Worm (Caenorhabditis elegans) whole organism, L3 larva: Measurements from ENCODE around the gene str-240.

Source experiments
- ZK546.5 ChIP-seq: sonication (generic microtip); optimal IDR thresholded peaks from 2 replicates; lab custom pipeline; 2017; ENCODE audit warnings: missing biosample characterization, missing genetic modification characterization
- ama-1 ChIP-seq: fragments of 150-350 bp; optimal IDR thresholded peaks from 2 replicates; lab custom pipeline; 2018
- fkh-10 ChIP-seq: sonication (generic microtip); optimal IDR thresholded peaks from 2 replicates; lab custom pipeline; 2017; ENCODE audit warnings: missing biosample characterization, missing genetic modification reagents, missing genetic modification characterization
- fos-1 ChIP-seq: fragments of 150-350 bp; optimal IDR thresholded peaks from 2 replicates; lab custom pipeline; 2014; ENCODE audit warnings: missing biosample characterization, missing genetic modification characterization
- mdl-1 ChIP-seq: fragments of 150-350 bp; optimal IDR thresholded peaks from 2 replicates; lab custom pipeline; 2014; ENCODE audit warnings: missing biosample characterization, missing genetic modification characterization
- nfya-1 ChIP-seq: sonication (generic microtip); optimal IDR thresholded peaks from 2 replicates; lab custom pipeline; 2017; ENCODE audit warnings: missing genetic modification characterization, mild to moderate bottlenecking, missing compliant biosample characterization, antibody characterized with exemption, moderate library complexity; ENCODE audit not compliant: insufficient read depth
- nhr-11 ChIP-seq: fragments of 150-350 bp; optimal IDR thresholded peaks from 2 replicates; lab custom pipeline; 2014; ENCODE audit warnings: missing biosample characterization, missing genetic modification characterization
- nhr-12 ChIP-seq: fragments of 150-350 bp; optimal IDR thresholded peaks from 2 replicates; lab custom pipeline; 2014; ENCODE audit warnings: missing biosample characterization, missing genetic modification characterization
- nhr-28 ChIP-seq: fragments of 150-350 bp; optimal IDR thresholded peaks from 2 replicates; lab custom pipeline; 2014; ENCODE audit warnings: missing biosample characterization, missing genetic modification characterization
- nhr-76 ChIP-seq: fragments of 150-350 bp; sonication (generic microtip); optimal IDR thresholded peaks from 5 replicates; lab custom pipeline; 2014; ENCODE audit warnings: missing biosample characterization, missing genetic modification characterization
- pha-4 ChIP-seq: fragments of 150-350 bp; optimal IDR thresholded peaks from 2 replicates; lab custom pipeline; 2014; ENCODE audit warnings: missing biosample characterization, missing genetic modification reagents, missing genetic modification characterization
- zag-1 ChIP-seq: fragments of 150-350 bp; optimal IDR thresholded peaks from 2 replicates; lab custom pipeline; 2014; ENCODE audit warnings: missing biosample characterization, missing genetic modification characterization
- ztf-4 ChIP-seq: fragments of 150-350 bp; optimal IDR thresholded peaks from 2 replicates; lab custom pipeline; 2014; ENCODE audit warnings: missing biosample characterization, missing genetic modification characterization

ce11 chrV:1505995-1506394 lies 15.8 kb downstream of the str-240 start, which contains the start of gene sru-28:
- TF ChIP-seq nhr-11 (tag; lab: Kevin White, UChicago) (no peak), nhr-76 (no peak), ztf-4 (tag; lab: Kevin White, UChicago) (no peak), fos-1 (tag; lab: Kevin White, UChicago) (no peak), ama-1 (lab: Kevin White, UChicago) (no peak), pha-4 (no peak), nhr-28 (tag; lab: Kevin White, UChicago) (no peak), nfya-1 (no peak), zag-1 (tag; lab: Kevin White, UChicago) (no peak), ZK546.5 (tag; lab: Kevin White, UChicago) (no peak), mdl-1 (tag; lab: Kevin White, UChicago) (no peak), nhr-12 (tag; lab: Kevin White, UChicago) (no peak), fkh-10 (GFP tag; lab: Kevin White, UChicago) (no peak)
